Fruit fly (Drosophila melanogaster) whole organism, prepupa: Measurements from ENCODE around the gene Ost48.
A peak's percentile ranks its signal among the peaks of the same experiment; 100 is the strongest.

Source experiments
- CG10669 ChIP-seq: fragments of 200-800 bp; sonication (Bioruptor generic); optimal IDR thresholded peaks from 3 replicates; lab custom pipeline; 2018; ENCODE audit warnings: missing biosample characterization, mild to moderate bottlenecking, missing genetic modification characterization, moderate library complexity
- CG11294 ChIP-seq: fragments of 200-800 bp; sonication (Bioruptor generic); IDR thresholded peaks from 2 replicates; pipeline ENCODE4 v1.3.6; 2022; ENCODE audit warnings: missing biosample characterization, missing genetic modification characterization
- CG11762 ChIP-seq: fragments of 200-800 bp; sonication (Bioruptor generic); optimal IDR thresholded peaks from 3 replicates; lab custom pipeline; 2016; ENCODE audit warnings: missing biosample characterization, missing genetic modification characterization; ENCODE audit not compliant: insufficient read depth
- CG11902 ChIP-seq: fragments of 200-800 bp; sonication (Bioruptor generic); optimal IDR thresholded peaks from 3 replicates; lab custom pipeline; 2016; ENCODE audit warnings: missing biosample characterization, missing genetic modification characterization
- CG15336 ChIP-seq: fragments of 200-800 bp; sonication (Bioruptor generic); IDR thresholded peaks from 2 replicates; pipeline ENCODE4 v1.3.6; 2022; ENCODE audit warnings: missing biosample characterization, missing genetic modification characterization
- CG1621 ChIP-seq: fragments of 200-800 bp; sonication (Bioruptor generic); optimal IDR thresholded peaks from 3 replicates; lab custom pipeline; 2018; ENCODE audit warnings: missing biosample characterization, mild to moderate bottlenecking, missing genetic modification characterization
- CG16779 ChIP-seq: fragments of 200-800 bp; sonication (Bioruptor generic); optimal IDR thresholded peaks from 3 replicates; lab custom pipeline; 2017; ENCODE audit warnings: missing biosample characterization, mild to moderate bottlenecking, missing genetic modification characterization
- CG3032 ChIP-seq: fragments of 200-800 bp; optimal IDR thresholded peaks from 2 replicates; lab custom pipeline; 2019; ENCODE audit warnings: missing biosample characterization, mild to moderate bottlenecking, missing genetic modification characterization, moderate library complexity
- CG31627 ChIP-seq: fragments of 200-800 bp; sonication (Bioruptor generic); optimal IDR thresholded peaks from 3 replicates; lab custom pipeline; 2016; ENCODE audit warnings: missing biosample characterization, missing genetic modification characterization
- CG32006 ChIP-seq: fragments of 200-800 bp; sonication (Bioruptor generic); optimal IDR thresholded peaks from 3 replicates; lab custom pipeline; 2017; ENCODE audit warnings: missing biosample characterization, mild to moderate bottlenecking, missing genetic modification characterization
- CG34406 ChIP-seq: fragments of 200-800 bp; sonication (Bioruptor generic); optimal IDR thresholded peaks from 3 replicates; lab custom pipeline; 2016; ENCODE audit warnings: missing biosample characterization, missing genetic modification characterization
- CG3919 ChIP-seq: fragments of 200-800 bp; sonication (Bioruptor generic); optimal IDR thresholded peaks from 3 replicates; lab custom pipeline; 2016; ENCODE audit warnings: missing biosample characterization, missing genetic modification characterization
- CG6163 ChIP-seq: fragments of 200-800 bp; sonication (Bioruptor generic); IDR thresholded peaks from 3 replicates; pipeline ENCODE4 v1.3.6; 2022; ENCODE audit warnings: missing biosample characterization, missing genetic modification characterization
- CG6276 ChIP-seq: fragments of 200-800 bp; sonication (Bioruptor generic); optimal IDR thresholded peaks from 2 replicates; lab custom pipeline; 2017; ENCODE audit warnings: missing biosample characterization, mild to moderate bottlenecking, missing genetic modification characterization
- CG6792 ChIP-seq: fragments of 200-800 bp; sonication (Bioruptor generic); optimal IDR thresholded peaks from 3 replicates; lab custom pipeline; 2016; ENCODE audit warnings: missing biosample characterization, missing genetic modification characterization
- CG6854 ChIP-seq: fragments of 200-800 bp; sonication (Bioruptor generic); optimal IDR thresholded peaks from 2 replicates; lab custom pipeline; 2017; ENCODE audit warnings: missing biosample characterization, mild to moderate bottlenecking, missing genetic modification characterization
- CG7368 ChIP-seq: fragments of 200-800 bp; sonication (Bioruptor generic); optimal IDR thresholded peaks from 3 replicates; lab custom pipeline; 2016; ENCODE audit warnings: missing biosample characterization, missing genetic modification characterization
- CG8319 ChIP-seq: fragments of 200-800 bp; sonication (Bioruptor generic); optimal IDR thresholded peaks from 3 replicates; lab custom pipeline; 2016; ENCODE audit warnings: missing biosample characterization, missing genetic modification characterization
- Eip78C ChIP-seq: fragments of 200-800 bp; sonication (Bioruptor generic); peaks from one replicate; lab custom pipeline; 2016; ENCODE audit warnings: missing biosample characterization, missing genetic modification characterization
- Eip93F ChIP-seq: fragments of 200-800 bp; sonication (Bioruptor generic); optimal IDR thresholded peaks from 2 replicates; lab custom pipeline; 2016; ENCODE audit warnings: missing biosample characterization, mild to moderate bottlenecking, missing genetic modification characterization
- Ets21C ChIP-seq: fragments of 200-800 bp; sonication (Bioruptor generic); optimal IDR thresholded peaks from 3 replicates; lab custom pipeline; 2016; ENCODE audit warnings: missing biosample characterization, missing genetic modification characterization
- Ets96B ChIP-seq: fragments of 200-800 bp; optimal IDR thresholded peaks from 2 replicates; lab custom pipeline; 2019; ENCODE audit warnings: missing biosample characterization, mild to moderate bottlenecking, missing genetic modification characterization, moderate library complexity
- Gug ChIP-seq: fragments of 200-800 bp; sonication (Bioruptor generic); IDR thresholded peaks from 2 replicates; pipeline ENCODE4 v1.3.6; 2022; ENCODE audit warnings: missing biosample characterization, missing genetic modification characterization
- Hr39 ChIP-seq: fragments of 200-800 bp; sonication (Bioruptor generic); optimal IDR thresholded peaks from 2 replicates; lab custom pipeline; 2016; ENCODE audit warnings: missing biosample characterization, missing genetic modification characterization
- Lpt ChIP-seq: fragments of 200-800 bp; sonication (Bioruptor generic); optimal IDR thresholded peaks from 3 replicates; lab custom pipeline; 2016; ENCODE audit warnings: missing biosample characterization, missing genetic modification characterization
- Met ChIP-seq: fragments of 200-800 bp; sonication (Bioruptor generic); optimal IDR thresholded peaks from 3 replicates; lab custom pipeline; 2016; ENCODE audit warnings: missing biosample characterization, missing genetic modification characterization
- OdsH ChIP-seq: fragments of 200-800 bp; sonication (Bioruptor generic); optimal IDR thresholded peaks from 3 replicates; lab custom pipeline; 2016; ENCODE audit warnings: missing biosample characterization, missing genetic modification characterization
- Smox ChIP-seq: fragments of 200-800 bp; sonication (Bioruptor generic); optimal IDR thresholded peaks from 3 replicates; lab custom pipeline; 2016; ENCODE audit warnings: missing biosample characterization, missing genetic modification characterization
- Sox14 ChIP-seq: fragments of 200-800 bp; sonication (Bioruptor generic); optimal IDR thresholded peaks from 3 replicates; lab custom pipeline; 2016; ENCODE audit warnings: missing biosample characterization, missing genetic modification characterization
- acj6 ChIP-seq: fragments of 200-800 bp; sonication (Bioruptor generic); optimal IDR thresholded peaks from 3 replicates; lab custom pipeline; 2016; ENCODE audit warnings: missing biosample characterization, missing genetic modification characterization
- dac ChIP-seq: fragments of 200-800 bp; sonication (Bioruptor generic); optimal IDR thresholded peaks from 2 replicates; lab custom pipeline; 2017; ENCODE audit warnings: missing biosample characterization, mild to moderate bottlenecking, missing genetic modification characterization
- dsx ChIP-seq: fragments of 200-800 bp; optimal IDR thresholded peaks from 3 replicates; lab custom pipeline; 2019; ENCODE audit warnings: missing biosample characterization, mild to moderate bottlenecking, missing genetic modification characterization, moderate library complexity; ENCODE audit not compliant: poor library complexity, severe bottlenecking
- fd59A ChIP-seq: fragments of 200-800 bp; sonication (Bioruptor generic); optimal IDR thresholded peaks from 2 replicates; lab custom pipeline; 2017; ENCODE audit warnings: missing biosample characterization, mild to moderate bottlenecking, missing genetic modification characterization, missing genetic modification reagents
- fkh ChIP-seq: fragments of 200-800 bp; sonication (Bioruptor generic); optimal IDR thresholded peaks from 3 replicates; lab custom pipeline; 2017; ENCODE audit warnings: missing biosample characterization, mild to moderate bottlenecking, missing genetic modification characterization, moderate library complexity
- lz ChIP-seq: fragments of 200-800 bp; sonication (Bioruptor generic); optimal IDR thresholded peaks from 3 replicates; lab custom pipeline; 2016; ENCODE audit warnings: missing biosample characterization, missing genetic modification characterization
- pdm3 ChIP-seq: fragments of 200-800 bp; sonication (Bioruptor generic); optimal IDR thresholded peaks from 3 replicates; lab custom pipeline; 2016; ENCODE audit warnings: missing biosample characterization, missing genetic modification characterization
- salr ChIP-seq, 2 experiments: fragments of 200-800 bp; sonication (Bioruptor generic); optimal IDR thresholded peaks; 3 replicates each; lab custom pipeline; 2016 to 2018; ENCODE audit warnings: missing biosample characterization in 2 of 2, missing genetic modification characterization in 2 of 2, mild to moderate bottlenecking in 1 of 2
- spab ChIP-seq: fragments of 200-800 bp; sonication (Bioruptor generic); optimal IDR thresholded peaks from 2 replicates; lab custom pipeline; 2017; ENCODE audit warnings: missing biosample characterization, mild to moderate bottlenecking, missing genetic modification characterization, missing genetic modification reagents
- ss ChIP-seq, 2 experiments: fragments of 200-800 bp; sonication (Bioruptor generic); optimal IDR thresholded peaks; 2 replicates in 1 of 2; 3 replicates in 1 of 2; lab custom pipeline; 2017 to 2018; ENCODE audit warnings: mild to moderate bottlenecking in 2 of 2, missing biosample characterization in 2 of 2, missing genetic modification characterization in 2 of 2, moderate library complexity in 1 of 2
- svp ChIP-seq: fragments of 200-800 bp; sonication (Bioruptor generic); peaks from one replicate; lab custom pipeline; 2016; ENCODE audit warnings: missing biosample characterization, missing genetic modification characterization
- topi ChIP-seq: fragments of 200-800 bp; sonication (Bioruptor generic); optimal IDR thresholded peaks from 3 replicates; lab custom pipeline; 2016; ENCODE audit warnings: missing biosample characterization, missing genetic modification characterization
- vri ChIP-seq: fragments of 200-800 bp; sonication (Bioruptor generic); optimal IDR thresholded peaks from 3 replicates; lab custom pipeline; 2016; ENCODE audit warnings: missing biosample characterization, mild to moderate bottlenecking, missing genetic modification characterization

Gene Ost48

DNA sequence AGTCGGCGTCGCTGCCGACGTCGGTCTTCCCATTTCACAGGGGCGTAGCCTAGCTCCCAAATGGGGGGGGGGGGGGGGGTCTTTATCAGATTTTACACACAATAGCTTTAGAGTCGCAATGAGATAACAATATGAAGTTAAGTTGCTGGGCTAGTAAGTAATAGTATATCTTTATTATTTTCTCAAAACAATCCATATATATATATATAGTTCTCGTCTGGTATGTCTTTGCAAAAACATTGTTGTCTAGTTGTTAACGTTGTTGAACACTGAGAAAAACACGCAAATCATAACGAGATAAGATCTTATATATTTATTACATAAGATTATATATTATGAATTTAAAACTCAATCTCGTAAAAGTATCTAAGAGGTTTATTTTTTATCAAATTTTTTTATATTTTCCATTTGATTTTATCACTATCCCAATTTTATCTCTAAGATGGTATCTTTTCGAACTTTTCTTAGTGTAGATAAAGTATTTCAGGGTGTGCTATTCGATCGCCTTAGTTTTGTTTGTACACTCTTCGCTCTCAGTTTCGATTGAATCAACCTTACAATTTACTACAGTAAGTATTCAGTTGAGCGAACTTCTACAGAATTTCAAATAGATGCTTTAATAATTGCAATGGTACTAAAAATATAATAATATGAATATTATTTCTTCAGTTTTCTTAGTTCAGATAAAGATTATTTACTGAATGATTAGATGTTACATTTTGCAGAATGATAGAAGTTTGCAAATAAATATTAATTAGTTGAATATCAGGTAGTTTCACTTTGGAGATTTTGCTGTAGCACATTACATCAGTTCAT, 43.8 kb upstream of the Ost48 start (continued):
- TF ChIP-seq CG3919 (peak; percentile 42), CG11294 (GFP tag; lab: Robert Waterston, UW) (peak; percentile 82), Lpt (GFP tag; lab: Kevin White, UChicago) (no peak), Gug (GFP tag; lab: Robert Waterston, UW) (peak; percentile 47; the same call in 1 of the 2 replicates), fd59A (GFP tag; lab: Kevin White, UChicago) (peak; percentile 26), CG32006 (peak; percentile 67), lz (GFP tag; lab: Kevin White, UChicago) (peak; percentile 10), Smox (no peak), spab (GFP tag; lab: Kevin White, UChicago) (peak; percentile 20), Eip93F (GFP tag; lab: Kevin White, UChicago) (no peak), CG15336 (GFP tag; lab: Robert Waterston, UW) (peak; percentile 66), CG1621 (tag; lab: Kevin White, UChicago) (peak; percentile 54), pdm3 (GFP tag; lab: Kevin White, UChicago) (peak; percentile 38), CG6854 (GFP tag; lab: Kevin White, UChicago) (no peak), dsx (GFP tag; lab: Kevin White, UChicago) (peak; percentile 54), topi (GFP tag; lab: Kevin White, UChicago) (no peak), acj6 (GFP tag; lab: Kevin White, UChicago) (peak; percentile 16), CG6163 (GFP tag; lab: Robert Waterston, UW) (peak; percentile 76), Met (GFP tag; lab: Kevin White, UChicago) (no peak), dac (GFP tag; lab: Kevin White, UChicago) (peak; percentile 57), CG3032 (tag; lab: Kevin White, UChicago) (peak; percentile 48)
- TF ChIP-seq, all 60 proteins: peak for 37

DNA sequence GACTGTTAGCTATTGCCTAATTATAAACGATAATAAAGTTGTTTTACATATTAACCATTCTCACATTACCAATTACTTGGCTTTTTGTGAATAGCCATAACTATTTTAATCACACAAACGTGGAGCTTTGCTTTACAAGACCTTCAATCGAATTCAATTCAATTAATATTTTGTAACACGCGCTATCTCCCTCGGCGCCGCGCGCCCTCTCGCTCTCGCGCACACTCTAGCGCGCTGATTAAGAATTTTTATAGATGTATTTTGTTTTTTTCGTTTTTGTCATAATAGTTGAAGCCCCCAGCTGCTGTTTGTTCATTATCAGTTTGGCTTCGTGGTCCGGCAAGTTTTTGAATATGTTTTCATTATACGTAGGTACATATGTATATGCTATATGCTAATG, 42.8 kb upstream of the Ost48 start:
- TF ChIP-seq CG11762 (GFP tag; lab: Kevin White, UChicago) (no peak), Sox14 (GFP tag; lab: Kevin White, UChicago) (no peak), OdsH (GFP tag; lab: Kevin White, UChicago) (no peak), Eip78C (GFP tag; lab: Kevin White, UChicago) (peak; percentile 15), CG32006 (no peak), vri (peak; percentile 12), fkh (GFP tag; lab: Kevin White, UChicago) (peak; percentile 34)
- TF ChIP-seq, all 60 proteins: peak for 3

- no peak for TF ChIP-seq OdsH (GFP tag; lab: Kevin White, UChicago)
- peak; percentile 75 for TF ChIP-seq vri
These were observed 41.9 kb upstream of the Ost48 start for dm6 chrX:9200234-9200633.

DNA sequence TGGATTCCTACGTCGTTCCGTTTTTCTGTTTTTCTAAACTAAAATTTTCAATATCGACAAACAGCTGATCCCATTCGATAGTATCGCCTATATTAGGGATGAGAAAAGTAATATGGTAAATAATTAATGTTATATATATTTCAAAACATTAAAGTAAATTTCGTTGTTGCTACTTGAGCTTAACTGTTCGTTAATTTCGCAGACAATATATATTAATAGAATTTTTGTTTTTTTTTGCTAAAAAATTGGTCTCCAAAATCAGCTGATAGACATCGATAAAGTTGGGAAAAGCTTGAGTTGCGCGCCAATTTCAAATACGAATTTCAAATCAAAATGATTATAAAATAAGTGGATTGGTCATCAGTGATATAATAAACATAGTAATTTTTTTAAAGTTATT, 38.0 kb upstream of the Ost48 start, which contains the start of gene CG12118:
TSS of gene CG12118 (minus strand) at position 53 of the 400 bp plus-strand sequence.
- TF ChIP-seq CG32006 = peak; percentile 62
- no peak for TF ChIP-seq CG6276 (GFP tag; lab: Kevin White, UChicago)
- peak; percentile 74 for TF ChIP-seq Met (GFP tag; lab: Kevin White, UChicago)
- TF ChIP-seq svp = no peak
- no peak for TF ChIP-seq CG16779
- peak; percentile 49 for TF ChIP-seq Ets96B (tag; lab: Kevin White, UChicago)
- TF ChIP-seq Eip78C (GFP tag; lab: Kevin White, UChicago) = peak; percentile 87
- TF ChIP-seq CG11902 (GFP tag; lab: Kevin White, UChicago) = peak; percentile 42
- TF ChIP-seq dsx (GFP tag; lab: Kevin White, UChicago) = no peak
- TF ChIP-seq ss (GFP tag; optimal IDR thresholded peaks at IDR 0.05; lab: Kevin White, UChicago) = no peak
- TF ChIP-seq spab (GFP tag; lab: Kevin White, UChicago) = no peak
- peak; percentile 68 for TF ChIP-seq CG6792 (GFP tag; lab: Kevin White, UChicago)
- peak; percentile 41 for TF ChIP-seq Sox14 (GFP tag; lab: Kevin White, UChicago)
- TF ChIP-seq CG8319 (GFP tag; lab: Kevin White, UChicago) = peak; percentile 45
- TF ChIP-seq Hr39 (GFP tag; lab: Kevin White, UChicago) = peak; percentile 44
- TF ChIP-seq salr (GFP tag; optimal IDR thresholded peaks at IDR 0.05; lab: Kevin White, UChicago) = peak in 1 of 2 experiments; percentile 31
- TF ChIP-seq Gug (GFP tag; lab: Robert Waterston, UW) = peak; percentile 75
- TF ChIP-seq CG3032 (tag; lab: Kevin White, UChicago) = peak; percentile 61
- TF ChIP-seq CG7368 = peak; percentile 45
- TF ChIP-seq Ets21C = peak; percentile 53
- peak; percentile 47 for TF ChIP-seq CG10669 (GFP tag; lab: Kevin White, UChicago)
- TF ChIP-seq acj6 (GFP tag; lab: Kevin White, UChicago) = peak; percentile 77
- TF ChIP-seq CG15336 (GFP tag; lab: Robert Waterston, UW) = peak; percentile 72
- peak; percentile 74 for TF ChIP-seq OdsH (GFP tag; lab: Kevin White, UChicago)
- TF ChIP-seq dac (GFP tag; lab: Kevin White, UChicago) = no peak
- TF ChIP-seq CG31627 (GFP tag; lab: Kevin White, UChicago) = peak; percentile 53
- peak; percentile 70 for TF ChIP-seq Smox
- peak; percentile 69 for TF ChIP-seq CG34406 (GFP tag; lab: Kevin White, UChicago)
